Worm (Caenorhabditis elegans) whole organism, L4 larva: Measurements from ENCODE around the gene nhr-112.

Experiments used
- ZK546.5 ChIP-seq, 2 experiments: sonication (generic microtip); optimal IDR thresholded peaks; 2 replicates each; lab custom pipeline; 2017; ENCODE audit warnings: missing biosample characterization in 2 of 2, missing genetic modification characterization in 2 of 2
- pha-4 ChIP-seq, 2 experiments: fragments of 150-350 bp in 1 of 2; fragments of 200-800 bp in 1 of 2; sonication (Bioruptor generic) in 1 of 2; IDR thresholded peaks in 1 of 2; optimal IDR thresholded peaks in 1 of 2; 2 replicates each; pipeline versions ENCODE4 v1.3.6 to Lab custom; 2014 to 2022; ENCODE audit warnings: missing genetic modification characterization in 2 of 2, missing genetic modification reagents in 2 of 2, missing biosample characterization in 1 of 2, missing compliant biosample characterization in 1 of 2

DNA sequence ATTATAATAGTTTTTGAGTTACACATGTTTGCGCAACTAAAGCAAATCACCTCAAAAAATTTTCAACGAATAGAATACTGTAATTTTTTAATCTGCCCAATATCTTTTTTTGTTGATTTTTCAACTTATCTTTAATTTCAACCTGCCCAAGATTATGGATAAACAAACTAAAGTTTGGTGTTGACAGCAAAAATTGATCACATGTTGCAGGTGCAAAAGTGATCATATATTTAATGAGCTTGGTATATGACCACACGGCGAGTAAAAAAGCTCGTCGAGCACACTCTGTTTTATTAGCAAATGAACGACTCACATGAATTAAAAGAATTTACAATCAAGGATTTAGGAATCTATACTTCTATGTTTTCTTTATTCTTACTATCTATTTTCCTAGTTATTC lies 48.1 kb downstream of the nhr-112 start, which contains the start of gene srz-1:
- TF ChIP-seq pha-4 (GFP tag; IDR thresholded peaks at IDR 0.05; lab: Robert Waterston, UW) = no peak
- no peak for TF ChIP-seq pha-4 (tag; optimal IDR thresholded peaks at IDR 0.05; lab: Kevin White, UChicago)
- TF ChIP-seq ZK546.5 (tag; optimal IDR thresholded peaks at IDR 0.05; lab: Kevin White, UChicago) = no peak
